Worm (Caenorhabditis elegans) whole organism, L4 larva: Measurements from ENCODE around the gene cut-2.
A peak's percentile ranks its signal among the peaks of the same experiment; 100 is the strongest.

Experiments used
- F10B5.3 ChIP-seq: sonication (generic microtip); optimal IDR thresholded peaks from 2 replicates; lab custom pipeline; 2016; ENCODE audit warnings: mild to moderate bottlenecking, missing genetic modification characterization, missing compliant biosample characterization
- F26F4.8 ChIP-seq: fragments of 200-800 bp; sonication (Bioruptor generic); conservative IDR thresholded peaks from 2 replicates; pipeline ENCODE4 v1.3.6; 2022; ENCODE audit warnings: missing genetic modification characterization, missing compliant biosample characterization
- F44E2.7 ChIP-seq: fragments of 200-800 bp; sonication (Bioruptor generic); IDR thresholded peaks from 2 replicates; pipeline ENCODE4 v2.1.2; 2022; ENCODE audit warnings: missing genetic modification characterization, missing compliant biosample characterization
- R02D3.7 ChIP-seq: fragments of 150-350 bp; sonication (generic microtip); optimal IDR thresholded peaks from 3 replicates; lab custom pipeline; 2014; ENCODE audit warnings: missing biosample characterization, missing genetic modification characterization
- T20F7.1 ChIP-seq: fragments of 200-800 bp; sonication (Bioruptor generic); optimal IDR thresholded peaks from 2 replicates; lab custom pipeline; 2018; ENCODE audit warnings: mild to moderate bottlenecking, missing genetic modification characterization, missing compliant biosample characterization
- Y48G9A.11 ChIP-seq: fragments of 200-800 bp; sonication (Bioruptor generic); IDR thresholded peaks from 2 replicates; pipeline ENCODE4 v1.3.6; 2022; ENCODE audit warnings: missing genetic modification reagents, missing genetic modification characterization, missing compliant biosample characterization
- Y5F2A.4 ChIP-seq: fragments of 200-800 bp; sonication (Bioruptor generic); optimal IDR thresholded peaks from 2 replicates; lab custom pipeline; 2018; ENCODE audit warnings: mild to moderate bottlenecking, missing genetic modification characterization, missing compliant biosample characterization
- ama-1 ChIP-seq: fragments of 150-350 bp; optimal IDR thresholded peaks from 2 replicates; lab custom pipeline; 2014; ENCODE audit warnings: inconsistent platforms, mixed read lengths
- arid-1 ChIP-seq: fragments of 200-800 bp; sonication (Bioruptor generic); conservative IDR thresholded peaks from 2 replicates; pipeline ENCODE4 v1.3.6; 2022; ENCODE audit warnings: missing genetic modification reagents, missing genetic modification characterization, missing compliant biosample characterization
- attf-4 ChIP-seq: sonication (generic microtip); optimal IDR thresholded peaks from 3 replicates; lab custom pipeline; 2017; ENCODE audit warnings: missing biosample characterization, missing genetic modification characterization
- ceh-20 ChIP-seq: fragments of 200-800 bp; sonication (Bioruptor generic); IDR thresholded peaks from 2 replicates; pipeline ENCODE4 v1.3.6; 2022; ENCODE audit warnings: missing genetic modification reagents, missing genetic modification characterization, missing compliant biosample characterization
- ceh-28 ChIP-seq: fragments of 150-350 bp; optimal IDR thresholded peaks from 2 replicates; lab custom pipeline; 2014; ENCODE audit warnings: missing biosample characterization, missing genetic modification reagents, missing genetic modification characterization
- ceh-32 ChIP-seq: sonication (generic microtip); optimal IDR thresholded peaks from 2 replicates; lab custom pipeline; 2016; ENCODE audit warnings: mild to moderate bottlenecking, missing genetic modification characterization, missing compliant biosample characterization; ENCODE audit not compliant: poor library complexity
- ceh-44 ChIP-seq: fragments of 200-800 bp; sonication (Bioruptor generic); IDR thresholded peaks from 2 replicates; pipeline ENCODE4 v1.3.6; 2022; ENCODE audit warnings: missing genetic modification reagents, missing genetic modification characterization, missing compliant biosample characterization
- ceh-62 ChIP-seq: sonication (generic microtip); optimal IDR thresholded peaks from 2 replicates; lab custom pipeline; 2017; ENCODE audit warnings: missing biosample characterization, missing genetic modification characterization
- ces-1 ChIP-seq: fragments of 150-350 bp; sonication (generic microtip); optimal IDR thresholded peaks from 4 replicates; lab custom pipeline; 2014; ENCODE audit warnings: missing biosample characterization, missing genetic modification reagents, missing genetic modification characterization
- cey-2 ChIP-seq: sonication (generic microtip); optimal IDR thresholded peaks from 3 replicates; lab custom pipeline; 2017; ENCODE audit warnings: missing genetic modification characterization, mild to moderate bottlenecking, missing compliant biosample characterization, antibody characterized with exemption, borderline replicate concordance; ENCODE audit not compliant: insufficient read depth
- ctbp-1 ChIP-seq: fragments of 200-800 bp; sonication (Bioruptor generic); IDR thresholded peaks from 2 replicates; pipeline ENCODE4 v1.3.6; 2022; ENCODE audit warnings: missing genetic modification reagents, missing genetic modification characterization, missing compliant biosample characterization
- daf-16 ChIP-seq, 3 experiments: sonication (generic microtip); optimal IDR thresholded peaks; 2 replicates each; lab custom pipeline; 2016 to 2017; ENCODE audit warnings: missing genetic modification characterization in 3 of 3, missing genetic modification reagents in 3 of 3, mild to moderate bottlenecking in 2 of 3, missing compliant biosample characterization in 2 of 3, missing biosample characterization in 1 of 3, moderate library complexity in 1 of 3
- dmd-9 ChIP-seq: fragments of 200-800 bp; sonication (Bioruptor generic); IDR thresholded peaks from 2 replicates; pipeline ENCODE4 v1.3.6; 2022; ENCODE audit warnings: missing genetic modification reagents, missing genetic modification characterization, missing compliant biosample characterization
- dve-1 ChIP-seq: sonication (generic microtip); optimal IDR thresholded peaks from 2 replicates; lab custom pipeline; 2017; ENCODE audit warnings: antibody characterized with exemption, mild to moderate bottlenecking, missing genetic modification characterization, missing compliant biosample characterization; ENCODE audit not compliant: insufficient read depth
- egl-43 ChIP-seq: fragments of 200-800 bp; sonication (Bioruptor generic); IDR thresholded peaks from 2 replicates; pipeline ENCODE4 v1.3.6; 2022; ENCODE audit warnings: missing genetic modification reagents, missing genetic modification characterization, missing compliant biosample characterization
- gei-8 ChIP-seq: fragments of 200-800 bp; sonication (Bioruptor generic); optimal IDR thresholded peaks from 2 replicates; lab custom pipeline; 2018; ENCODE audit warnings: mild to moderate bottlenecking, missing genetic modification characterization, missing compliant biosample characterization
- hlh-11 ChIP-seq: fragments of 200-800 bp; sonication (Bioruptor generic); optimal IDR thresholded peaks from 2 replicates; lab custom pipeline; 2018; ENCODE audit warnings: mild to moderate bottlenecking, missing genetic modification characterization, missing compliant biosample characterization
- hmg-1.1 ChIP-seq: fragments of 200-800 bp; sonication (Bioruptor generic); IDR thresholded peaks from 2 replicates; pipeline ENCODE4 v1.3.6; 2022; ENCODE audit warnings: missing genetic modification reagents, missing genetic modification characterization, missing compliant biosample characterization
- lim-7 ChIP-seq: fragments of 200-800 bp; sonication (Bioruptor generic); IDR thresholded peaks from 2 replicates; pipeline ENCODE4 v1.3.6; 2022; ENCODE audit warnings: missing genetic modification characterization, missing compliant biosample characterization
- lin-1 ChIP-seq: fragments of 200-800 bp; sonication (Bioruptor generic); IDR thresholded peaks from 2 replicates; pipeline ENCODE4 v1.3.6; 2022; ENCODE audit warnings: missing genetic modification reagents, missing genetic modification characterization, missing compliant biosample characterization
- lin-15B ChIP-seq: fragments of 150-350 bp; sonication (generic microtip); optimal IDR thresholded peaks from 3 replicates; lab custom pipeline; 2014; ENCODE audit warnings: missing biosample characterization, missing genetic modification characterization
- lin-29 ChIP-seq: fragments of 200-800 bp; sonication (Bioruptor generic); IDR thresholded peaks from 2 replicates; pipeline ENCODE4 v1.3.6; 2022; ENCODE audit warnings: missing genetic modification reagents, missing genetic modification characterization, missing compliant biosample characterization
- lin-38 ChIP-seq: fragments of 200-800 bp; sonication (Bioruptor generic); IDR thresholded peaks from 2 replicates; pipeline ENCODE4 v1.3.6; 2022; ENCODE audit warnings: missing genetic modification reagents, missing genetic modification characterization, missing compliant biosample characterization
- lsy-2 ChIP-seq, 2 experiments: fragments of 150-350 bp in 1 of 2; sonication (generic microtip) in 1 of 2; optimal IDR thresholded peaks; 2 replicates each; lab custom pipeline; 2014 to 2017; ENCODE audit warnings: missing biosample characterization in 2 of 2, missing genetic modification characterization in 2 of 2
- madf-9 ChIP-seq: fragments of 200-800 bp; sonication (Bioruptor generic); conservative IDR thresholded peaks from 2 replicates; pipeline ENCODE4 v1.3.6; 2022; ENCODE audit warnings: missing genetic modification reagents, missing genetic modification characterization, missing compliant biosample characterization
- mdt-29 ChIP-seq: fragments of 200-800 bp; sonication (Bioruptor generic); IDR thresholded peaks from 2 replicates; pipeline ENCODE4 v1.3.6; 2022; ENCODE audit warnings: missing genetic modification reagents, missing genetic modification characterization, missing compliant biosample characterization
- mxl-3 ChIP-seq: fragments of 200-800 bp; sonication (Bioruptor generic); optimal IDR thresholded peaks from 2 replicates; lab custom pipeline; 2018; ENCODE audit warnings: mild to moderate bottlenecking, missing genetic modification characterization, missing compliant biosample characterization
- nhr-10 ChIP-seq: fragments of 150-350 bp; optimal IDR thresholded peaks from 2 replicates; lab custom pipeline; 2014; ENCODE audit warnings: missing biosample characterization, missing genetic modification characterization
- nhr-11 ChIP-seq: fragments of 150-350 bp; optimal IDR thresholded peaks from 2 replicates; lab custom pipeline; 2014; ENCODE audit warnings: missing biosample characterization, missing genetic modification characterization
- nhr-28 ChIP-seq: fragments of 150-350 bp; optimal IDR thresholded peaks from 2 replicates; lab custom pipeline; 2014; ENCODE audit warnings: missing biosample characterization, missing genetic modification characterization
- nhr-41 ChIP-seq: fragments of 200-800 bp; sonication (Bioruptor generic); IDR thresholded peaks from 2 replicates; pipeline ENCODE4 v1.3.6; 2022; ENCODE audit warnings: missing genetic modification reagents, missing genetic modification characterization, missing compliant biosample characterization
- nhr-42 ChIP-seq: fragments of 200-800 bp; sonication (Bioruptor generic); IDR thresholded peaks from 2 replicates; pipeline ENCODE4 v1.3.6; 2022; ENCODE audit warnings: missing genetic modification characterization, missing compliant biosample characterization
- nhr-6 ChIP-seq: fragments of 150-350 bp; optimal IDR thresholded peaks from 2 replicates; lab custom pipeline; 2014; ENCODE audit warnings: missing biosample characterization, missing genetic modification characterization
- php-3 ChIP-seq: fragments of 200-800 bp; sonication (Bioruptor generic); IDR thresholded peaks from 2 replicates; pipeline ENCODE4 v1.3.6; 2022; ENCODE audit warnings: missing genetic modification reagents, missing genetic modification characterization, missing compliant biosample characterization
- pqm-1 ChIP-seq: sonication (generic microtip); optimal IDR thresholded peaks from 2 replicates; lab custom pipeline; 2017; ENCODE audit warnings: missing biosample characterization, missing genetic modification characterization
- rbr-2 ChIP-seq: sonication (generic microtip); optimal IDR thresholded peaks from 2 replicates; lab custom pipeline; 2016; ENCODE audit warnings: missing genotype, missing genetic modification characterization, missing compliant biosample characterization
- skn-1 ChIP-seq: fragments of 150-350 bp; optimal IDR thresholded peaks from 2 replicates; lab custom pipeline; 2014; ENCODE audit warnings: missing biosample characterization, missing genetic modification characterization
- spr-1 ChIP-seq: sonication (generic microtip); optimal IDR thresholded peaks from 2 replicates; lab custom pipeline; 2016; ENCODE audit warnings: mild to moderate bottlenecking, missing genetic modification characterization, missing compliant biosample characterization
- tag-97 ChIP-seq: fragments of 200-800 bp; sonication (Bioruptor generic); IDR thresholded peaks from 2 replicates; pipeline ENCODE4 v1.3.6; 2022; ENCODE audit warnings: missing genetic modification characterization, missing compliant biosample characterization
- tra-1 ChIP-seq: fragments of 200-800 bp; sonication (Bioruptor generic); IDR thresholded peaks from 2 replicates; pipeline ENCODE4 v1.3.6; 2022; ENCODE audit warnings: missing genetic modification reagents, missing genetic modification characterization, missing compliant biosample characterization
- unc-130 ChIP-seq: sonication (generic microtip); optimal IDR thresholded peaks from 2 replicates; lab custom pipeline; 2016; ENCODE audit warnings: missing genetic modification reagents, missing genetic modification characterization, missing compliant biosample characterization
- zag-1 ChIP-seq: fragments of 150-350 bp; optimal IDR thresholded peaks from 2 replicates; lab custom pipeline; 2014; ENCODE audit warnings: missing biosample characterization, missing genetic modification characterization
- zfp-2 ChIP-seq: sonication (generic microtip); optimal IDR thresholded peaks from 2 replicates; lab custom pipeline; 2016; ENCODE audit warnings: mild to moderate bottlenecking, missing genetic modification characterization, missing compliant biosample characterization
- zfp-3 ChIP-seq: fragments of 200-800 bp; sonication (Bioruptor generic); conservative IDR thresholded peaks from 2 replicates; pipeline ENCODE4 v1.3.6; 2022; ENCODE audit warnings: missing genetic modification reagents, missing genetic modification characterization, missing compliant biosample characterization
- zip-2 ChIP-seq: fragments of 150-350 bp; optimal IDR thresholded peaks from 2 replicates; lab custom pipeline; 2014; ENCODE audit warnings: missing biosample characterization, missing genetic modification characterization

The cut-2 gene

ce11 chrV:13373643-13374042 lies 41.1 kb upstream of the cut-2 start:
- TF ChIP-seq nhr-28 (tag; lab: Kevin White, UChicago) (peak; percentile 91), arid-1 (GFP tag; lab: Robert Waterston, UW) (no peak), egl-43 (no peak), T20F7.1 (peak; percentile 3), ceh-20 (GFP tag; lab: Robert Waterston, UW) (no peak), zfp-3 (GFP tag; lab: Robert Waterston, UW) (no peak), R02D3.7 (no peak), Y48G9A.11 (GFP tag; lab: Robert Waterston, UW) (no peak), attf-4 (tag; lab: Kevin White, UChicago) (no peak), nhr-42 (GFP tag; lab: Robert Waterston, UW) (no peak), nhr-41 (GFP tag; lab: Robert Waterston, UW) (peak; percentile 70; the same call in 1 of the 2 replicates), tag-97 (GFP tag; lab: Robert Waterston, UW) (no peak), ceh-44 (GFP tag; lab: Robert Waterston, UW) (no peak), rbr-2 (tag; lab: Kevin White, UChicago) (no peak), php-3 (peak; percentile 69), lin-15B (tag; lab: Kevin White, UChicago) (no peak), lin-38 (GFP tag; lab: Robert Waterston, UW) (no peak), skn-1 (tag; lab: Kevin White, UChicago) (no peak), nhr-11 (tag; lab: Kevin White, UChicago) (no peak), ceh-62 (tag; lab: Kevin White, UChicago) (no peak), hmg-1.1 (no peak), F10B5.3 (tag; lab: Kevin White, UChicago) (no peak), ama-1 (lab: Kevin White, UChicago) (peak; percentile 5), madf-9 (GFP tag; lab: Robert Waterston, UW) (no peak), mxl-3 (GFP tag; lab: Kevin White, UChicago) (no peak), mdt-29 (GFP tag; lab: Robert Waterston, UW) (no peak), ctbp-1 (GFP tag; lab: Robert Waterston, UW) (no peak), daf-16 (GFP tag; optimal IDR thresholded peaks at IDR 0.05; lab: Kevin White, UChicago) (peak in 1 of 2 experiments; percentile 34), daf-16 (tag; optimal IDR thresholded peaks at IDR 0.05; lab: Kevin White, UChicago) (peak; percentile 99), unc-130 (no peak), ceh-28 (tag; lab: Kevin White, UChicago) (no peak), zag-1 (tag; lab: Kevin White, UChicago) (no peak), F26F4.8 (GFP tag; lab: Robert Waterston, UW) (no peak), tra-1 (GFP tag; lab: Robert Waterston, UW) (peak; percentile 58; the same call in 1 of the 2 replicates), lsy-2 (tag; optimal IDR thresholded peaks at IDR 0.05; lab: Kevin White, UChicago) (peak in 1 of 2 experiments; percentile 26), ces-1 (GFP tag; lab: Kevin White, UChicago) (no peak), dve-1 (tag; lab: Kevin White, UChicago) (peak; percentile 95), spr-1 (tag; lab: Kevin White, UChicago) (no peak), lim-7 (GFP tag; lab: Robert Waterston, UW) (no peak), nhr-10 (peak; percentile 70), pqm-1 (tag; lab: Kevin White, UChicago) (peak; percentile 89), Y5F2A.4 (GFP tag; lab: Kevin White, UChicago) (no peak), zfp-2 (tag; lab: Kevin White, UChicago) (no peak), gei-8 (GFP tag; lab: Kevin White, UChicago) (no peak), F44E2.7 (no peak), nhr-6 (tag; lab: Kevin White, UChicago) (peak; percentile 97), cey-2 (no peak), lin-29 (no peak), hlh-11 (tag; lab: Kevin White, UChicago) (peak; percentile 88), lin-1 (GFP tag; lab: Robert Waterston, UW) (peak; percentile 76; the same call in 1 of the 2 replicates), ceh-32 (no peak), dmd-9 (GFP tag; lab: Robert Waterston, UW) (no peak), zip-2 (tag; lab: Kevin White, UChicago) (no peak)
